Worm (Caenorhabditis elegans) whole organism, mixed stage, embryonic: ENCODE data around the gene pitr-6.
A peak's percentile ranks its signal among the peaks of the same experiment; 100 is the strongest.

Experiments used
- M03D4.4 ChIP-seq: sonication (generic microtip); optimal IDR thresholded peaks from 2 replicates; lab custom pipeline; 2017; ENCODE audit warnings: mild to moderate bottlenecking, missing genetic modification characterization, missing compliant biosample characterization
- bed-3 ChIP-seq: fragments of 200-800 bp; sonication (Bioruptor generic); optimal IDR thresholded peaks from 3 replicates; lab custom pipeline; 2018; ENCODE audit warnings: mild to moderate bottlenecking, missing genetic modification characterization, moderate library complexity, missing compliant biosample characterization
- blmp-1 ChIP-seq: fragments of 150-350 bp; optimal IDR thresholded peaks from 2 replicates; lab custom pipeline; 2014; ENCODE audit warnings: missing biosample characterization, missing genetic modification characterization
- ceh-43 ChIP-seq: fragments of 200-800 bp; sonication (Bioruptor generic); optimal IDR thresholded peaks from 2 replicates; lab custom pipeline; 2018; ENCODE audit warnings: mild to moderate bottlenecking, missing genetic modification characterization, moderate library complexity, missing compliant biosample characterization
- ceh-83 ChIP-seq: fragments of 200-800 bp; sonication (Bioruptor generic); optimal IDR thresholded peaks from 2 replicates; lab custom pipeline; 2018; ENCODE audit warnings: mild to moderate bottlenecking, missing genetic modification characterization, missing compliant biosample characterization
- ces-1 ChIP-seq: fragments of 150-350 bp; optimal IDR thresholded peaks from 2 replicates; lab custom pipeline; 2014; ENCODE audit warnings: missing biosample characterization, missing genetic modification reagents, missing genetic modification characterization
- cnd-1 ChIP-seq: fragments of 200-800 bp; sonication (Bioruptor generic); optimal IDR thresholded peaks from 2 replicates; lab custom pipeline; 2018; ENCODE audit warnings: mild to moderate bottlenecking, missing genetic modification characterization, missing compliant biosample characterization
- drap-1 ChIP-seq: fragments of 200-800 bp; sonication (Bioruptor generic); optimal IDR thresholded peaks from 3 replicates; lab custom pipeline; 2018; ENCODE audit warnings: mild to moderate bottlenecking, missing genetic modification characterization, missing compliant biosample characterization
- elt-1 ChIP-seq: sonication (generic microtip); optimal IDR thresholded peaks from 2 replicates; lab custom pipeline; 2017; ENCODE audit warnings: missing genetic modification characterization, mild to moderate bottlenecking, missing compliant biosample characterization, antibody characterized with exemption, moderate library complexity, borderline replicate concordance; ENCODE audit not compliant: insufficient read depth
- elt-3 ChIP-seq: fragments of 150-350 bp; optimal IDR thresholded peaks from 2 replicates; lab custom pipeline; 2014; ENCODE audit warnings: missing biosample characterization, missing genetic modification characterization
- flh-1 ChIP-seq: fragments of 200-800 bp; sonication (Bioruptor generic); optimal IDR thresholded peaks from 2 replicates; lab custom pipeline; 2018; ENCODE audit warnings: mild to moderate bottlenecking, missing genetic modification characterization, moderate library complexity, missing compliant biosample characterization
- ham-2 ChIP-seq: fragments of 200-800 bp; sonication (Bioruptor generic); optimal IDR thresholded peaks from 2 replicates; lab custom pipeline; 2018; ENCODE audit warnings: mild to moderate bottlenecking, missing genetic modification characterization, missing compliant biosample characterization
- hlh-1 ChIP-seq: fragments of 150-350 bp; optimal IDR thresholded peaks from 2 replicates; lab custom pipeline; 2014; ENCODE audit warnings: missing biosample characterization, missing genetic modification reagents, missing genetic modification characterization
- lin-13 ChIP-seq: fragments of 150-350 bp; optimal IDR thresholded peaks from 2 replicates; lab custom pipeline; 2014; ENCODE audit warnings: missing biosample characterization, missing genetic modification characterization
- lin-32 ChIP-seq: fragments of 200-800 bp; sonication (Bioruptor generic); optimal IDR thresholded peaks from 2 replicates; lab custom pipeline; 2018; ENCODE audit warnings: mild to moderate bottlenecking, missing genetic modification characterization, missing compliant biosample characterization
- lsy-2 ChIP-seq: fragments of 150-350 bp; optimal IDR thresholded peaks from 2 replicates; lab custom pipeline; 2014; ENCODE audit warnings: missing biosample characterization, missing genetic modification characterization
- mab-5 ChIP-seq: fragments of 150-350 bp; optimal IDR thresholded peaks from 2 replicates; lab custom pipeline; 2014; ENCODE audit warnings: missing biosample characterization, missing genetic modification characterization
- mls-2 ChIP-seq: sonication (generic microtip); optimal IDR thresholded peaks from 2 replicates; lab custom pipeline; 2016; ENCODE audit warnings: mild to moderate bottlenecking, missing genetic modification characterization, moderate library complexity, missing compliant biosample characterization
- nhr-12 ChIP-seq: fragments of 150-350 bp; optimal IDR thresholded peaks from 2 replicates; lab custom pipeline; 2014; ENCODE audit warnings: missing biosample characterization, missing genetic modification characterization
- nhr-2 ChIP-seq: fragments of 150-350 bp; optimal IDR thresholded peaks from 2 replicates; lab custom pipeline; 2014; ENCODE audit warnings: missing biosample characterization, missing genetic modification characterization
- nhr-237 ChIP-seq: fragments of 150-350 bp; optimal IDR thresholded peaks from 2 replicates; lab custom pipeline; 2014; ENCODE audit warnings: missing biosample characterization, missing genetic modification characterization
- nhr-28 ChIP-seq: fragments of 150-350 bp; optimal IDR thresholded peaks from 2 replicates; lab custom pipeline; 2014; ENCODE audit warnings: missing biosample characterization, missing genetic modification characterization
- nhr-76 ChIP-seq: sonication (generic microtip); optimal IDR thresholded peaks from 2 replicates; lab custom pipeline; 2017; ENCODE audit warnings: missing biosample characterization, missing genetic modification characterization
- pha-4 ChIP-seq: fragments of 150-350 bp; optimal IDR thresholded peaks from 2 replicates; lab custom pipeline; 2018; ENCODE audit warnings: missing biosample characterization, missing genetic modification reagents, missing genetic modification characterization
- sem-2 ChIP-seq: fragments of 200-800 bp; sonication (Bioruptor generic); optimal IDR thresholded peaks from 2 replicates; lab custom pipeline; 2018; ENCODE audit warnings: mild to moderate bottlenecking, missing genetic modification characterization, missing compliant biosample characterization
- snpc-4 ChIP-seq: fragments of 150-350 bp; optimal IDR thresholded peaks from 2 replicates; lab custom pipeline; 2014; ENCODE audit warnings: missing biosample characterization, missing genetic modification characterization
- sptf-1 ChIP-seq: sonication (generic microtip); optimal IDR thresholded peaks from 2 replicates; lab custom pipeline; 2017; ENCODE audit warnings: mild to moderate bottlenecking, missing genetic modification characterization, moderate library complexity, missing compliant biosample characterization
- tbx-8 ChIP-seq: fragments of 200-800 bp; sonication (Bioruptor generic); optimal IDR thresholded peaks from 2 replicates; lab custom pipeline; 2018; ENCODE audit warnings: mild to moderate bottlenecking, missing genetic modification characterization, moderate library complexity, missing compliant biosample characterization
- unc-120 ChIP-seq: sonication (generic microtip); optimal IDR thresholded peaks from 2 replicates; lab custom pipeline; 2017; ENCODE audit warnings: missing genetic modification characterization, missing compliant biosample characterization; ENCODE audit not compliant: poor library complexity, severe bottlenecking
- zip-8 ChIP-seq: fragments of 150-350 bp; optimal IDR thresholded peaks from 2 replicates; lab custom pipeline; 2014; ENCODE audit warnings: missing biosample characterization, missing genetic modification characterization
- ztf-11 ChIP-seq: fragments of 150-350 bp; optimal IDR thresholded peaks from 2 replicates; lab custom pipeline; 2014; ENCODE audit warnings: missing biosample characterization, missing genetic modification characterization

Gene pitr-6

DNA sequence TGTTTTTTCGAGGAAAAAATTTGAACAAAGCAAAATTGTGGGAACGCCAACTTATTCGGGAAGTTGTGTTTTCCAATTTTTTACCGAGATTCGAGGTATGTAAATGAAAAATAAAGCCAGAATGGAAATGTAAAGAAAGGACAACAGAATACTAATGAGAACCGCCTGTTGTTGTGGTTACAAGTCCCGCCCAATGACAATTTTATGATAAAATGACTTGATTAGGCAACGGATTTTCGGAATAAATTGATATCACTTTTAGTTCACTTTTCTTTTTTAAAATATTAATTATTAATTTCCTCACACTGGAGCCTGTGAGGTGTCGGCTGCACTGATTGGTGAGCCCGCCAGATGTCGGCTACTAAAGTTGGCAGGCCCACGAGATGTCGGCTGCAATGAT lies 12.8 kb upstream of the pitr-6 start, which contains the start of gene dct-12:
Gene dct-12 (minus strand): TSS at position 101 of the 400 bp plus-strand sequence.
- no peak for TF ChIP-seq hlh-1
- TF ChIP-seq nhr-12 (tag; lab: Kevin White, UChicago): no peak
- no peak for TF ChIP-seq mls-2
- TF ChIP-seq tbx-8 (GFP tag; lab: Kevin White, UChicago): no peak
- no peak for TF ChIP-seq M03D4.4 (tag; lab: Kevin White, UChicago)
- no peak for TF ChIP-seq pha-4
- no peak for TF ChIP-seq drap-1 (GFP tag; lab: Kevin White, UChicago)
- TF ChIP-seq lsy-2 (tag; lab: Kevin White, UChicago): no peak
- TF ChIP-seq lin-13 (tag; lab: Kevin White, UChicago): no peak
- no peak for TF ChIP-seq elt-3 (tag; lab: Kevin White, UChicago)
- TF ChIP-seq nhr-237 (tag; lab: Kevin White, UChicago): no peak
- TF ChIP-seq ceh-43 (GFP tag; lab: Kevin White, UChicago): no peak

DNA sequence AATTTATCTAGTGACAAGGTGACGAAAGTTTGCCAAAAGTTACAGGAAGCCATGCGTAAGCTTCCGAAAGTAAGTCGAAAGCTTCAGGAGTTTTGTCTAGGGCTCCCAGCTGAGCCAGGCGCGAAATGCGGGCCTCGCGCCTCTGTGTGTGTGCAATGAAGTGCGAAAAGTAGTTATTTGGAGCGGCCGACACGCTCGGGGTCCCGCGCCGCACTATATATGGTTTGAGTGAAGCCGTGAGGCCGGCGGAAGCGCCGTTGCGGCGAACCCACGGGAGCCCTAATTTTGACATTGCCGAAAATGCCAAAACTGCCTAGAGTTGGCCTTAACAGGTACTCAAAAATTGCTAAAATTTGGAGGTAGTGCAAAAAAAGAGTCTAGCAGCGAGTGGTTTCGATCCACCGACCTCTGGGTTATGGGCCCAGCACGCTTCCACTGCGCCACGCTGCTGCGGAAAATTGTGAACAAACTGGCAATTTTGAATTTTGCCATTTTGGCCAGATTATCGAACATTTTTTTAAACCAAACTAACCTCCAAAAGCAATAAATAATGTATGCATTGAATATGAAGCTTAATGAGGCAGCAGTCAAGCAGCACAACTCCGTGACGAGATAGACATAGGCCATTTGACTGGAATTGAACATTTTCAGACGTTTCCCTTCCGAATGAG lies 9.8 kb upstream of the pitr-6 start:
- TF ChIP-seq cnd-1: no peak
- TF ChIP-seq hlh-1: no peak
- TF ChIP-seq blmp-1 (tag; lab: Kevin White, UChicago): no peak
- no peak for TF ChIP-seq snpc-4 (tag; lab: Kevin White, UChicago)
- no peak for TF ChIP-seq ztf-11 (tag; lab: Kevin White, UChicago)
- no peak for TF ChIP-seq ces-1 (GFP tag; lab: Kevin White, UChicago)
- TF ChIP-seq nhr-12 (tag; lab: Kevin White, UChicago): no peak
- TF ChIP-seq M03D4.4 (tag; lab: Kevin White, UChicago): no peak
- no peak for TF ChIP-seq elt-1 (tag; lab: Kevin White, UChicago)
- no peak for TF ChIP-seq ceh-83
- TF ChIP-seq nhr-2 (tag; lab: Kevin White, UChicago): no peak
- no peak for TF ChIP-seq unc-120 (tag; lab: Kevin White, UChicago)
- TF ChIP-seq sptf-1: no peak
- TF ChIP-seq sem-2 (GFP tag; lab: Kevin White, UChicago): no peak
- no peak for TF ChIP-seq drap-1 (GFP tag; lab: Kevin White, UChicago)
- no peak for TF ChIP-seq nhr-76 (tag; lab: Kevin White, UChicago)
- no peak for TF ChIP-seq nhr-28 (tag; lab: Kevin White, UChicago)
- no peak for TF ChIP-seq flh-1 (GFP tag; lab: Kevin White, UChicago)
- TF ChIP-seq zip-8 (tag; lab: Kevin White, UChicago): no peak
- TF ChIP-seq, all 35 proteins: peak for 0

DNA sequence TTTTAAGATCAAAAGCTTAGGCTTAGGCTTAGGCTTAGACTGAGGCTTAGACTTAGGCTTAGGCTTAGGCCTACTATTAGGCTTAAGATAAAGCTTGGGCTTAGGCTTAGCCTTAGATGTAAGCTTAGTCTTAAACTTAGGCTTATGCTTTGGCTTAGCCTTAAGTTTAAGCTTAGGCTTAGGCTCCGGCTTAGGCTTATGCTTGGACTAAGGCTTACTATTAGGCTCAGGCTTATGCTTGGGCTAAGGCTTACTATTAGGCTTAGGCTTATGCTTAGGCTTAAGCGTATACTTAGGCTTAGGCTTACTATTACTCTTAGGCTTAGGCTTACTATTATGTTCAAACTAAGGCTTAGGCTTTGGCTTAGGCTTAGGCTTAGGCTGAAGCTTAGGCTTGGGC lies 8.4 kb upstream of the pitr-6 start:
- TF ChIP-seq lin-32 (GFP tag; lab: Kevin White, UChicago) (no peak), hlh-1 (no peak), nhr-12 (tag; lab: Kevin White, UChicago) (no peak), ztf-11 (tag; lab: Kevin White, UChicago) (no peak), ham-2 (peak; percentile 65), bed-3 (no peak)

DNA sequence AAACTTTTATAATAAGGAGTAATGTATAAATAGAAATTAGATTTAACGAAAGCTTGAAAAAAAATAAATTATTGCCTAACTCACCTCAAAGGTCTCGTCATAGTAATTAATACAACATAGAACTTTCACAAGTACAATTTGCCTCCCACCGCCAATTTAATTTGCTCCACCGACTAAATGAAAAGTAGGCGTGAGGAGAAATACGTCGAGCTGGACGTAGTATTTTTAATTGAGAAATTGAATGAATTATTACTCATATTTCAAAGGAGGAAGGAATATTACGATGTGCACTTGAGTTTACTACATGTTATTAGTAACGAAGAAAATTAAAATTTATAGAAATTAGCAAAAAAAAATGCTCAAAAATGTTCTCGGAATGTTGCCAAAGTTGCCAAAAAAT lies 6.7 kb upstream of the pitr-6 start, which contains the start of gene Y57A10C.9:
Gene Y57A10C.9 (minus strand): TSS at position 101 of the 400 bp plus-strand sequence.
- TF ChIP-seq snpc-4 (tag; lab: Kevin White, UChicago) (no peak), elt-3 (tag; lab: Kevin White, UChicago) (no peak), mab-5 (tag; lab: Kevin White, UChicago) (no peak), pha-4 (no peak), elt-1 (tag; lab: Kevin White, UChicago) (no peak), nhr-12 (tag; lab: Kevin White, UChicago) (no peak), lin-13 (tag; lab: Kevin White, UChicago) (no peak), M03D4.4 (tag; lab: Kevin White, UChicago) (no peak), tbx-8 (GFP tag; lab: Kevin White, UChicago) (no peak), mls-2 (no peak), nhr-237 (tag; lab: Kevin White, UChicago) (no peak), ztf-11 (tag; lab: Kevin White, UChicago) (no peak), zip-8 (tag; lab: Kevin White, UChicago) (no peak)
